Worm (Caenorhabditis elegans) whole organism, L1 larva: ENCODE data around the gene pgap-1.

Experiments used
- F16B12.6 ChIP-seq: fragments of 150-350 bp; optimal IDR thresholded peaks from 2 replicates; lab custom pipeline; 2014; ENCODE audit warnings: missing biosample characterization, missing genetic modification characterization
- alr-1 ChIP-seq: fragments of 200-800 bp; sonication (Bioruptor generic); optimal IDR thresholded peaks from 2 replicates; lab custom pipeline; 2018; ENCODE audit warnings: borderline replicate concordance, mild to moderate bottlenecking, missing genetic modification characterization, missing compliant biosample characterization
- ama-1 ChIP-seq: fragments of 150-350 bp; optimal IDR thresholded peaks from 2 replicates; lab custom pipeline; 2014
- ceh-63 ChIP-seq: fragments of 200-800 bp; sonication (Bioruptor generic); optimal IDR thresholded peaks from 2 replicates; lab custom pipeline; 2018; ENCODE audit warnings: mild to moderate bottlenecking, missing genetic modification characterization, missing compliant biosample characterization
- ceh-82 ChIP-seq, 3 experiments: fragments of 150-350 bp in 1 of 3; sonication (generic microtip) in 2 of 3; optimal IDR thresholded peaks; 2 replicates each; lab custom pipeline; 2014 to 2017; ENCODE audit warnings: missing biosample characterization in 3 of 3, missing genetic modification characterization in 3 of 3
- ceh-88 ChIP-seq: fragments of 200-800 bp; sonication (Bioruptor generic); IDR thresholded peaks from 2 replicates; pipeline ENCODE4 v1.3.6; 2022; ENCODE audit warnings: missing genetic modification characterization, missing compliant biosample characterization
- ceh-90 ChIP-seq: sonication (generic microtip); optimal IDR thresholded peaks from 2 replicates; lab custom pipeline; 2016; ENCODE audit warnings: missing genetic modification characterization, missing compliant biosample characterization
- ces-1 ChIP-seq: fragments of 150-350 bp; optimal IDR thresholded peaks from 2 replicates; lab custom pipeline; 2014; ENCODE audit warnings: missing biosample characterization, missing genetic modification reagents, missing genetic modification characterization
- dpl-1 ChIP-seq, 3 experiments: fragments of 150-350 bp in 2 of 3; sonication (generic microtip) in 1 of 3; optimal IDR thresholded peaks; 2 replicates each; lab custom pipeline; 2014 to 2017; ENCODE audit warnings: missing biosample characterization in 3 of 3, missing genetic modification characterization in 3 of 3, missing genetic modification reagents in 3 of 3
- dsc-1 ChIP-seq: sonication (generic microtip); optimal IDR thresholded peaks from 2 replicates; lab custom pipeline; 2016; ENCODE audit warnings: mild to moderate bottlenecking, missing genetic modification characterization, missing compliant biosample characterization
- efl-1 ChIP-seq, 4 experiments: fragments of 150-350 bp; optimal IDR thresholded peaks in 3 of 4; peaks in 1 of 4; 1 replicate in 1 of 4; 2 replicates in 3 of 4; lab custom pipeline; 2014; ENCODE audit warnings: missing biosample characterization in 2 of 4, missing genetic modification characterization in 2 of 4, missing genetic modification reagents in 2 of 4
- egl-27 ChIP-seq, 2 experiments: fragments of 150-350 bp in 1 of 2; sonication (generic microtip); optimal IDR thresholded peaks; 3 replicates each; lab custom pipeline; 2017 to 2018; ENCODE audit warnings: missing biosample characterization in 2 of 2, missing genetic modification characterization in 2 of 2, missing genetic modification reagents in 2 of 2
- fkh-10 ChIP-seq: sonication (generic microtip); optimal IDR thresholded peaks from 2 replicates; lab custom pipeline; 2017; ENCODE audit warnings: missing biosample characterization, missing genetic modification reagents, missing genetic modification characterization
- fkh-8 ChIP-seq: sonication (generic microtip); optimal IDR thresholded peaks from 2 replicates; lab custom pipeline; 2016; ENCODE audit warnings: mild to moderate bottlenecking, missing genetic modification characterization, missing compliant biosample characterization
- fos-1 ChIP-seq: fragments of 150-350 bp; optimal IDR thresholded peaks from 2 replicates; lab custom pipeline; 2014; ENCODE audit warnings: missing biosample characterization, missing genetic modification characterization
- hlh-17 ChIP-seq: fragments of 200-800 bp; sonication (Bioruptor generic); optimal IDR thresholded peaks from 2 replicates; lab custom pipeline; 2018; ENCODE audit warnings: missing genetic modification characterization, mild to moderate bottlenecking, missing compliant biosample characterization, moderate library complexity, borderline replicate concordance
- hlh-4 ChIP-seq: sonication (generic microtip); optimal IDR thresholded peaks from 2 replicates; lab custom pipeline; 2016; ENCODE audit warnings: mild to moderate bottlenecking, missing genetic modification characterization, missing compliant biosample characterization
- hpl-2 ChIP-seq: fragments of 150-350 bp; optimal IDR thresholded peaks from 2 replicates; lab custom pipeline; 2014; ENCODE audit warnings: missing biosample characterization, missing genetic modification reagents, missing genetic modification characterization
- irx-1 ChIP-seq: sonication (generic microtip); optimal IDR thresholded peaks from 2 replicates; lab custom pipeline; 2016; ENCODE audit warnings: missing genetic modification characterization, missing compliant biosample characterization
- jun-1 ChIP-seq: fragments of 150-350 bp; optimal IDR thresholded peaks from 2 replicates; lab custom pipeline; 2014; ENCODE audit warnings: missing biosample characterization, missing genetic modification reagents, missing genetic modification characterization
- lin-15B ChIP-seq: fragments of 150-350 bp; sonication (generic microtip); optimal IDR thresholded peaks from 3 replicates; lab custom pipeline; 2014; ENCODE audit warnings: missing biosample characterization, missing genetic modification characterization
- lin-35 ChIP-seq, 2 experiments: fragments of 150-350 bp; optimal IDR thresholded peaks; 2 replicates each; lab custom pipeline; 2014; ENCODE audit warnings: missing biosample characterization in 2 of 2, missing genetic modification characterization in 2 of 2, missing genetic modification reagents in 2 of 2
- lin-39 ChIP-seq: fragments of 150-350 bp; optimal IDR thresholded peaks from 2 replicates; lab custom pipeline; 2014; ENCODE audit warnings: missing biosample characterization, missing genetic modification reagents, missing genetic modification characterization
- lir-3 ChIP-seq: sonication (generic microtip); optimal IDR thresholded peaks from 2 replicates; lab custom pipeline; 2016; ENCODE audit warnings: mild to moderate bottlenecking, missing genetic modification characterization, moderate library complexity, missing compliant biosample characterization; ENCODE audit not compliant: poor library complexity
- mab-9 ChIP-seq: fragments of 200-800 bp; sonication (Bioruptor generic); IDR thresholded peaks from 2 replicates; pipeline ENCODE4 v1.3.6; 2022; ENCODE audit warnings: missing genetic modification reagents, missing genetic modification characterization, missing compliant biosample characterization
- mef-2 ChIP-seq: fragments of 150-350 bp; optimal IDR thresholded peaks from 2 replicates; lab custom pipeline; 2014; ENCODE audit warnings: missing biosample characterization, missing genetic modification characterization
- mep-1 ChIP-seq: fragments of 150-350 bp; optimal IDR thresholded peaks from 2 replicates; lab custom pipeline; 2014; ENCODE audit warnings: missing biosample characterization, missing genetic modification characterization
- nhr-11 ChIP-seq: fragments of 150-350 bp; optimal IDR thresholded peaks from 2 replicates; lab custom pipeline; 2014; ENCODE audit warnings: missing biosample characterization, missing genetic modification characterization
- nhr-12 ChIP-seq: sonication (generic microtip); optimal IDR thresholded peaks from 2 replicates; lab custom pipeline; 2017; ENCODE audit warnings: missing biosample characterization, missing genetic modification characterization
- nhr-20 ChIP-seq: sonication (generic microtip); optimal IDR thresholded peaks from 2 replicates; lab custom pipeline; 2016; ENCODE audit warnings: mild to moderate bottlenecking, missing genetic modification characterization, missing compliant biosample characterization
- nhr-237 ChIP-seq: fragments of 150-350 bp; optimal IDR thresholded peaks from 2 replicates; lab custom pipeline; 2014; ENCODE audit warnings: missing biosample characterization, missing genetic modification characterization
- nhr-71 ChIP-seq: sonication (generic microtip); optimal IDR thresholded peaks from 2 replicates; lab custom pipeline; 2016; ENCODE audit warnings: mild to moderate bottlenecking, missing genetic modification characterization, moderate library complexity, missing compliant biosample characterization
- nhr-77 ChIP-seq: fragments of 150-350 bp; optimal IDR thresholded peaks from 2 replicates; lab custom pipeline; 2014; ENCODE audit warnings: missing biosample characterization, missing genetic modification characterization
- nhr-90 ChIP-seq: sonication (generic microtip); optimal IDR thresholded peaks from 2 replicates; lab custom pipeline; 2016; ENCODE audit warnings: mild to moderate bottlenecking, missing genetic modification characterization, missing compliant biosample characterization; ENCODE audit not compliant: poor library complexity
- pqm-1 ChIP-seq: sonication (generic microtip); optimal IDR thresholded peaks from 3 replicates; lab custom pipeline; 2017; ENCODE audit warnings: missing biosample characterization, missing genetic modification characterization
- skn-1 ChIP-seq: fragments of 150-350 bp; optimal IDR thresholded peaks from 2 replicates; lab custom pipeline; 2014; ENCODE audit warnings: missing biosample characterization, missing genetic modification characterization
- snpc-4 ChIP-seq: fragments of 150-350 bp; optimal IDR thresholded peaks from 2 replicates; lab custom pipeline; 2014; ENCODE audit warnings: missing biosample characterization, missing genetic modification characterization
- sox-4 ChIP-seq: sonication (generic microtip); optimal IDR thresholded peaks from 2 replicates; lab custom pipeline; 2016; ENCODE audit warnings: missing genetic modification characterization, missing compliant biosample characterization
- swsn-7 ChIP-seq: sonication (generic microtip); optimal IDR thresholded peaks from 2 replicates; lab custom pipeline; 2016; ENCODE audit warnings: missing genetic modification characterization, missing compliant biosample characterization
- tbx-2 ChIP-seq: sonication (generic microtip); optimal IDR thresholded peaks from 2 replicates; lab custom pipeline; 2016; ENCODE audit warnings: missing genetic modification characterization, missing compliant biosample characterization
- tlp-1 ChIP-seq: fragments of 150-350 bp; optimal IDR thresholded peaks from 2 replicates; lab custom pipeline; 2014; ENCODE audit warnings: missing biosample characterization, missing genetic modification characterization
- unc-30 ChIP-seq: sonication (generic microtip); optimal IDR thresholded peaks from 2 replicates; lab custom pipeline; 2017; ENCODE audit warnings: missing biosample characterization, missing genetic modification characterization
- unc-86 ChIP-seq: sonication (generic microtip); optimal IDR thresholded peaks from 2 replicates; lab custom pipeline; 2016; ENCODE audit warnings: missing genetic modification characterization, missing compliant biosample characterization
- vab-15 ChIP-seq: sonication (generic microtip); optimal IDR thresholded peaks from 2 replicates; lab custom pipeline; 2017; ENCODE audit warnings: missing genotype, mild to moderate bottlenecking, missing genetic modification characterization, missing compliant biosample characterization
- xbp-1 ChIP-seq: sonication (generic microtip); optimal IDR thresholded peaks from 2 replicates; lab custom pipeline; 2016; ENCODE audit warnings: missing genetic modification characterization, missing compliant biosample characterization
- zag-1 ChIP-seq: fragments of 150-350 bp; optimal IDR thresholded peaks from 2 replicates; lab custom pipeline; 2014; ENCODE audit warnings: missing biosample characterization, missing genetic modification characterization
- ztf-11 ChIP-seq, 2 experiments: sonication (generic microtip); optimal IDR thresholded peaks; 2 replicates each; lab custom pipeline; 2016 to 2017; ENCODE audit warnings: missing genetic modification characterization in 2 of 2, missing biosample characterization in 1 of 2, missing compliant biosample characterization in 1 of 2
- ztf-4 ChIP-seq: fragments of 150-350 bp; optimal IDR thresholded peaks from 2 replicates; lab custom pipeline; 2014; ENCODE audit warnings: missing biosample characterization, missing genetic modification characterization

Gene pgap-1

ce11 chrV:11239187-11239725 is 2.4 kb upstream of the pgap-1 start, which contains the start of the genes dvc-1 and ima-1 (continued):
- TF ChIP-seq ztf-4 (tag; lab: Kevin White, UChicago) (no peak), nhr-20 (tag; lab: Kevin White, UChicago) (peak; percentile 71), ama-1 (lab: Kevin White, UChicago) (no peak), tlp-1 (tag; lab: Kevin White, UChicago) (no peak), nhr-90 (tag; lab: Kevin White, UChicago) (peak; percentile 74), nhr-11 (tag; lab: Kevin White, UChicago) (no peak), egl-27 (tag; optimal IDR thresholded peaks at IDR 0.05; lab: Kevin White, UChicago) (no peak), ceh-88 (GFP tag; lab: Robert Waterston, UW) (peak; percentile 53; the same call in 1 of the 2 replicates), ceh-82 (tag; optimal IDR thresholded peaks at IDR 0.05; lab: Kevin White, UChicago) (peak; percentile 75 to 93 (median 86)), hlh-17 (GFP tag; lab: Kevin White, UChicago) (no peak), nhr-71 (tag; lab: Kevin White, UChicago) (peak; percentile 77), ceh-63 (GFP tag; lab: Kevin White, UChicago) (no peak), hlh-4 (no peak), efl-1 (optimal IDR thresholded peaks at IDR 0.05; lab: Kevin White, UChicago) (peak; percentile 67 to 69), efl-1 (GFP tag; optimal IDR thresholded peaks at IDR 0.05 in 1 of 2; lab: Kevin White, UChicago) (peak; percentile 56 to 97), snpc-4 (tag; lab: Kevin White, UChicago) (peak; percentile 42), fkh-8 (tag; lab: Kevin White, UChicago) (no peak), hpl-2 (GFP tag; lab: Kevin White, UChicago) (peak; percentile 25), ces-1 (GFP tag; lab: Kevin White, UChicago) (no peak), jun-1 (tag; lab: Kevin White, UChicago) (peak; percentile 52), dsc-1 (peak; percentile 58), zag-1 (tag; lab: Kevin White, UChicago) (no peak), nhr-12 (no peak), ztf-11 (tag; optimal IDR thresholded peaks at IDR 0.05; lab: Kevin White, UChicago) (peak in 1 of 2 experiments; percentile 13), nhr-237 (peak; percentile 7), ceh-90 (tag; lab: Kevin White, UChicago) (no peak), fkh-10 (peak; percentile 13), fos-1 (no peak), F16B12.6 (tag; lab: Kevin White, UChicago) (peak; percentile 31), nhr-77 (peak; percentile 24), mef-2 (tag; lab: Kevin White, UChicago) (no peak), lin-35 (GFP tag; optimal IDR thresholded peaks at IDR 0.05; lab: Kevin White, UChicago) (peak; percentile 60 to 65), irx-1 (tag; lab: Kevin White, UChicago) (no peak), dpl-1 (GFP tag; optimal IDR thresholded peaks at IDR 0.05; lab: Kevin White, UChicago) (peak; percentile 36 to 68 (median 62)), mep-1 (tag; lab: Kevin White, UChicago) (no peak), tbx-2 (tag; lab: Kevin White, UChicago) (peak; percentile 51), lir-3 (tag; lab: Kevin White, UChicago) (peak; percentile 50), skn-1 (tag; lab: Kevin White, UChicago) (peak; percentile 53), vab-15 (tag; lab: Kevin White, UChicago) (no peak), mab-9 (GFP tag; lab: Robert Waterston, UW) (no peak), pqm-1 (tag; lab: Kevin White, UChicago) (no peak)
- TF ChIP-seq, all 84 proteins: peak for 41

ce11 chrV:11244539-11244938 is 2.9 kb downstream of the pgap-1 start, which contains the start of gene mxl-1:
Gene mxl-1 (plus strand): TSS chrV:11244839.
- TF ChIP-seq unc-86 (no peak), fos-1 (no peak), unc-30 (no peak), fkh-10 (no peak), lin-35 (GFP tag; optimal IDR thresholded peaks at IDR 0.05; lab: Kevin White, UChicago) (no peak), ceh-82 (tag; optimal IDR thresholded peaks at IDR 0.05; lab: Kevin White, UChicago) (no peak), lin-15B (tag; lab: Kevin White, UChicago) (no peak), xbp-1 (tag; lab: Kevin White, UChicago) (no peak), ceh-88 (GFP tag; lab: Robert Waterston, UW) (no peak), alr-1 (tag; lab: Kevin White, UChicago) (no peak), F16B12.6 (tag; lab: Kevin White, UChicago) (no peak), lin-39 (tag; lab: Kevin White, UChicago) (no peak), lir-3 (tag; lab: Kevin White, UChicago) (no peak), swsn-7 (no peak), sox-4 (tag; lab: Kevin White, UChicago) (no peak)
